Worm (Caenorhabditis elegans) whole organism, mixed stage, embryonic: ENCODE data around the gene srlf-2.

Source experiments
- elt-1 ChIP-seq: sonication (generic microtip); optimal IDR thresholded peaks from 2 replicates; lab custom pipeline; 2017; ENCODE audit warnings: missing genetic modification characterization, mild to moderate bottlenecking, missing compliant biosample characterization, antibody characterized with exemption, moderate library complexity, borderline replicate concordance; ENCODE audit not compliant: insufficient read depth
- hlh-1 ChIP-seq: fragments of 150-350 bp; optimal IDR thresholded peaks from 2 replicates; lab custom pipeline; 2014; ENCODE audit warnings: missing biosample characterization, missing genetic modification reagents, missing genetic modification characterization
- unc-39 ChIP-seq: fragments of 150-350 bp; optimal IDR thresholded peaks from 2 replicates; lab custom pipeline; 2014; ENCODE audit warnings: missing biosample characterization, missing genetic modification characterization
- zip-8 ChIP-seq: fragments of 150-350 bp; optimal IDR thresholded peaks from 2 replicates; lab custom pipeline; 2014; ENCODE audit warnings: missing biosample characterization, missing genetic modification characterization
- ztf-11 ChIP-seq: fragments of 150-350 bp; optimal IDR thresholded peaks from 2 replicates; lab custom pipeline; 2014; ENCODE audit warnings: missing biosample characterization, missing genetic modification characterization

DNA sequence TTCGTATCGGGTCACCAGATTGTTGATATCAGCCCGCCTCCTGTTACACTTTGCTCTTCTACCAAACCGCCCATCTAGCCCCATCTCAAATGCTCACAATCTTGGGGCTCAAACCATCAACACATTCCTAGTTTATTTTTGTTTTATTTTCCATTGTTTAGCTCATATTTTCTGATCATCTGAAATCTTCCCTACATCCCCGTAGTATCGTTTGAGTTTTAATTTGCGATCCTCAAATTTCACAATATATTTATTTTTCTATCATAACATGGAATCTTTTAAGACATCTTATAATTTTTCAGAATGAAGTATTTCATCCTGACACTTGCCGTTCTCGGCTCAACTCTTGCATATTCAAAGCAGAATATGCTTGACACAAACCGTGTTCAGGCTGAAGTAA lies 13.1 kb upstream of the srlf-2 start, which contains the start of gene spp-10:
- TF ChIP-seq hlh-1 (tag; lab: Kevin White, UChicago) = no peak
- TF ChIP-seq zip-8 (tag; lab: Kevin White, UChicago) = no peak
- no peak for TF ChIP-seq elt-1 (tag; lab: Kevin White, UChicago)
- TF ChIP-seq ztf-11 (tag; lab: Kevin White, UChicago) = no peak
- no peak for TF ChIP-seq unc-39 (tag; lab: Kevin White, UChicago)
